Fruit fly (Drosophila melanogaster) whole organism, embryonic: ENCODE measurements around the gene nAChRalpha7.

Source experiments
- Blimp-1 ChIP-seq: fragments of 200-800 bp; sonication (Bioruptor generic); optimal IDR thresholded peaks from 3 replicates; lab custom pipeline; 2018; ENCODE audit warnings: missing biosample characterization, missing genetic modification characterization, mild to moderate bottlenecking, moderate library complexity, missing genetic modification reagents
- BtbVII ChIP-seq: fragments of 200-800 bp; sonication (Bioruptor generic); optimal IDR thresholded peaks from 3 replicates; lab custom pipeline; 2017; ENCODE audit warnings: missing biosample characterization, mild to moderate bottlenecking, missing genetic modification characterization
- Bteb2 ChIP-seq: fragments of 200-800 bp; sonication (Bioruptor generic); optimal IDR thresholded peaks from 2 replicates; lab custom pipeline; 2016; ENCODE audit warnings: missing biosample characterization, missing genetic modification characterization
- C15 ChIP-seq: fragments of 200-800 bp; sonication (Bioruptor generic); IDR thresholded peaks from 3 replicates; pipeline ENCODE4 v1.3.6; 2022; ENCODE audit warnings: missing biosample characterization, missing genetic modification characterization
- CG10654 ChIP-seq: fragments of 200-800 bp; sonication (Bioruptor generic); optimal IDR thresholded peaks from 2 replicates; lab custom pipeline; 2016; ENCODE audit warnings: missing biosample characterization, missing genetic modification characterization
- CG14050 ChIP-seq: fragments of 200-800 bp; sonication (Bioruptor generic); IDR thresholded peaks from 3 replicates; pipeline ENCODE4 v1.3.6; 2022; ENCODE audit warnings: missing biosample characterization, missing genetic modification characterization
- CG14860 ChIP-seq: fragments of 200-800 bp; sonication (Bioruptor generic); IDR thresholded peaks from 3 replicates; pipeline ENCODE4 v1.3.6; 2022; ENCODE audit warnings: missing biosample characterization, missing genetic modification characterization; ENCODE audit not compliant: partially characterized antibody
- CG17612 ChIP-seq: fragments of 200-800 bp; sonication (Bioruptor generic); IDR thresholded peaks from 2 replicates; pipeline ENCODE4 v1.3.6; 2022; ENCODE audit warnings: missing biosample characterization, missing genetic modification characterization
- CG18599 ChIP-seq: fragments of 200-800 bp; sonication (Bioruptor generic); optimal IDR thresholded peaks from 3 replicates; lab custom pipeline; 2017; ENCODE audit warnings: missing biosample characterization, missing genetic modification characterization, mild to moderate bottlenecking, moderate library complexity, missing genetic modification reagents
- CG2712 ChIP-seq: fragments of 200-800 bp; optimal IDR thresholded peaks from 3 replicates; lab custom pipeline; 2019; ENCODE audit warnings: missing biosample characterization, mild to moderate bottlenecking, missing genetic modification characterization, moderate library complexity
- CG32772 ChIP-seq: fragments of 200-800 bp; sonication (Bioruptor generic); IDR thresholded peaks from 2 replicates; pipeline ENCODE4 v1.3.6; 2022; ENCODE audit warnings: missing biosample characterization, missing genetic modification characterization
- CG34422 ChIP-seq: fragments of 200-800 bp; sonication (Bioruptor generic); IDR thresholded peaks from 3 replicates; pipeline ENCODE4 v1.3.6; 2022; ENCODE audit warnings: missing biosample characterization, missing genetic modification characterization
- CG42726 ChIP-seq: fragments of 200-800 bp; sonication (Bioruptor generic); IDR thresholded peaks from 2 replicates; pipeline ENCODE4 v1.3.6; 2022; ENCODE audit warnings: missing biosample characterization, missing genetic modification characterization; ENCODE audit not compliant: partially characterized antibody
- CG4360 ChIP-seq: fragments of 200-800 bp; sonication (Bioruptor generic); IDR thresholded peaks from 2 replicates; pipeline ENCODE4 v1.3.6; 2022; ENCODE audit warnings: missing biosample characterization, missing genetic modification characterization
- CG5245 ChIP-seq: fragments of 200-800 bp; sonication (Bioruptor generic); optimal IDR thresholded peaks from 3 replicates; lab custom pipeline; 2016; ENCODE audit warnings: missing biosample characterization, missing genetic modification characterization
- CG5953 ChIP-seq: fragments of 200-800 bp; sonication (Bioruptor generic); IDR thresholded peaks from 2 replicates; pipeline ENCODE4 v1.3.6; 2022; ENCODE audit warnings: missing biosample characterization, missing genetic modification characterization
- CG6175 ChIP-seq: fragments of 200-800 bp; sonication (Bioruptor generic); IDR thresholded peaks from 3 replicates; pipeline ENCODE4 v1.3.6; 2022; ENCODE audit warnings: missing biosample characterization, missing genetic modification characterization
- CG6765 ChIP-seq: fragments of 200-800 bp; sonication (Bioruptor generic); optimal IDR thresholded peaks from 3 replicates; lab custom pipeline; 2017; ENCODE audit warnings: missing biosample characterization, mild to moderate bottlenecking, missing genetic modification characterization
- CG8359 ChIP-seq: fragments of 200-800 bp; sonication (Bioruptor generic); optimal IDR thresholded peaks from 2 replicates; lab custom pipeline; 2017; ENCODE audit warnings: missing biosample characterization, mild to moderate bottlenecking, missing genetic modification characterization, borderline replicate concordance
- CG9437 ChIP-seq: fragments of 200-800 bp; sonication (Bioruptor generic); optimal IDR thresholded peaks from 2 replicates; lab custom pipeline; 2018; ENCODE audit warnings: missing biosample characterization, mild to moderate bottlenecking, missing genetic modification characterization
- CG9727 ChIP-seq: fragments of 200-800 bp; sonication (Bioruptor generic); optimal IDR thresholded peaks from 3 replicates; lab custom pipeline; 2017; ENCODE audit warnings: missing biosample characterization, mild to moderate bottlenecking, missing genetic modification characterization
- CG9817 ChIP-seq: fragments of 200-800 bp; sonication (Bioruptor generic); optimal IDR thresholded peaks from 2 replicates; lab custom pipeline; 2018; ENCODE audit warnings: missing biosample characterization, mild to moderate bottlenecking, missing genetic modification characterization, moderate library complexity
- D ChIP-seq, 2 experiments: fragments of 200-800 bp in 1 of 2; fragments of >200 bp in 1 of 2; sonication (Bioruptor generic) in 1 of 2; optimal IDR thresholded peaks; 2 replicates in 1 of 2; 3 replicates in 1 of 2; lab custom pipeline; 2017; ENCODE audit warnings: mild to moderate bottlenecking in 1 of 2, missing biosample characterization in 1 of 2, missing genetic modification characterization in 1 of 2, missing genetic modification reagents in 1 of 2
- Dad ChIP-seq: fragments of 200-800 bp; sonication (Bioruptor generic); optimal IDR thresholded peaks from 3 replicates; lab custom pipeline; 2016; ENCODE audit warnings: missing biosample characterization, missing genetic modification characterization
- Dip3 ChIP-seq: fragments of 200-800 bp; sonication (Bioruptor generic); optimal IDR thresholded peaks from 3 replicates; lab custom pipeline; 2016; ENCODE audit warnings: missing biosample characterization, missing genetic modification characterization
- Doc3 ChIP-seq: fragments of 200-800 bp; sonication (Bioruptor generic); IDR thresholded peaks from 3 replicates; pipeline ENCODE4 v1.3.6; 2022; ENCODE audit warnings: missing biosample characterization, missing genetic modification characterization; ENCODE audit not compliant: partially characterized antibody
- Eip74EF ChIP-seq, 2 experiments: fragments of 200-800 bp in 1 of 2; fragments of >200 bp in 1 of 2; sonication (Bioruptor generic) in 1 of 2; optimal IDR thresholded peaks; 2 replicates each; lab custom pipeline; 2017 to 2019; ENCODE audit warnings: missing biosample characterization in 2 of 2, missing genetic modification characterization in 2 of 2, mild to moderate bottlenecking in 1 of 2, moderate library complexity in 1 of 2
- Myb ChIP-seq: fragments of 200-800 bp; sonication (Bioruptor generic); optimal IDR thresholded peaks from 2 replicates; lab custom pipeline; 2016; ENCODE audit warnings: missing biosample characterization, missing genetic modification characterization
- NC2α ChIP-seq: fragments of 200-800 bp; sonication (Bioruptor generic); optimal IDR thresholded peaks from 2 replicates; lab custom pipeline; 2016; ENCODE audit warnings: missing biosample characterization, missing genetic modification characterization
- Nf-YA ChIP-seq: fragments of 200-800 bp; sonication (Bioruptor generic); IDR thresholded peaks from 2 replicates; pipeline ENCODE4 v1.3.6; 2022; ENCODE audit warnings: missing biosample characterization, missing genetic modification characterization
- Nf-YC ChIP-seq: fragments of 200-800 bp; optimal IDR thresholded peaks from 3 replicates; lab custom pipeline; 2019; ENCODE audit warnings: missing biosample characterization, mild to moderate bottlenecking, missing genetic modification characterization, moderate library complexity
- Rfx ChIP-seq: fragments of 200-800 bp; sonication (Bioruptor generic); IDR thresholded peaks from 2 replicates; pipeline ENCODE4 v1.3.6; 2022; ENCODE audit warnings: missing biosample characterization, missing genetic modification characterization
- Sox102F ChIP-seq: fragments of 200-800 bp; sonication (Bioruptor generic); optimal IDR thresholded peaks from 2 replicates; lab custom pipeline; 2018; ENCODE audit warnings: missing biosample characterization, mild to moderate bottlenecking, missing genetic modification characterization, moderate library complexity
- az2 ChIP-seq: fragments of 200-800 bp; sonication (Bioruptor generic); optimal IDR thresholded peaks from 3 replicates; lab custom pipeline; 2016; ENCODE audit warnings: missing biosample characterization, missing genetic modification characterization
- crp ChIP-seq, 2 experiments: fragments of 200-800 bp; sonication (Bioruptor generic); optimal IDR thresholded peaks; 2 replicates in 1 of 2; 3 replicates in 1 of 2; lab custom pipeline; 2017; ENCODE audit warnings: missing biosample characterization in 2 of 2, missing genetic modification characterization in 2 of 2, mild to moderate bottlenecking in 1 of 2, moderate library complexity in 1 of 2
- dimm ChIP-seq: fragments of 200-800 bp; sonication (Bioruptor generic); IDR thresholded peaks from 2 replicates; pipeline ENCODE4 v1.3.6; 2022; ENCODE audit warnings: missing biosample characterization, missing genetic modification characterization
- dysf ChIP-seq: fragments of 200-800 bp; sonication (Bioruptor generic); IDR thresholded peaks from 3 replicates; pipeline ENCODE4 v1.3.6; 2022; ENCODE audit warnings: missing biosample characterization, missing genetic modification characterization
- esg ChIP-seq: fragments of 200-800 bp; sonication (Bioruptor generic); conservative IDR thresholded peaks from 2 replicates; pipeline ENCODE4 v1.3.6; 2022; ENCODE audit warnings: missing biosample characterization, missing genetic modification characterization
- grn ChIP-seq: fragments of 200-800 bp; sonication (Bioruptor generic); optimal IDR thresholded peaks from 3 replicates; lab custom pipeline; 2017; ENCODE audit warnings: missing biosample characterization, missing genetic modification characterization
- kay ChIP-seq: fragments of 200-800 bp; sonication (Bioruptor generic); optimal IDR thresholded peaks from 2 replicates; lab custom pipeline; 2016; ENCODE audit warnings: missing biosample characterization, missing genetic modification characterization
- lola ChIP-seq, 3 experiments: fragments of >200 bp in 2 of 3; fragments of 200-800 bp in 1 of 3; sonication (Bioruptor generic) in 1 of 3; optimal IDR thresholded peaks; 2 replicates each; lab custom pipeline; 2017 to 2019; ENCODE audit warnings: missing biosample characterization in 3 of 3, missing genetic modification characterization in 3 of 3, mild to moderate bottlenecking in 1 of 3, moderate library complexity in 1 of 3
- peb ChIP-seq: fragments of 200-800 bp; sonication (Bioruptor generic); IDR thresholded peaks from 2 replicates; pipeline ENCODE4 v1.3.6; 2022; ENCODE audit warnings: missing biosample characterization, missing genetic modification characterization
- pho ChIP-seq: fragments of 200-800 bp; sonication (Bioruptor generic); optimal IDR thresholded peaks from 2 replicates; lab custom pipeline; 2016; ENCODE audit warnings: missing biosample characterization, missing genetic modification characterization
- sc ChIP-seq, 3 experiments: fragments of >200 bp in 2 of 3; fragments of 200-800 bp in 1 of 3; sonication (Bioruptor generic) in 1 of 3; optimal IDR thresholded peaks; 2 replicates in 2 of 3; 3 replicates in 1 of 3; lab custom pipeline; 2017; ENCODE audit warnings: mild to moderate bottlenecking in 1 of 3, missing biosample characterization in 1 of 3, missing genetic modification characterization in 1 of 3, missing genetic modification reagents in 1 of 3
- sd ChIP-seq: fragments of 200-800 bp; sonication (Bioruptor generic); optimal IDR thresholded peaks from 3 replicates; lab custom pipeline; 2018; ENCODE audit warnings: missing biosample characterization, mild to moderate bottlenecking, missing genetic modification characterization, moderate library complexity
- sr ChIP-seq: fragments of 200-800 bp; sonication (Bioruptor generic); IDR thresholded peaks from 3 replicates; pipeline ENCODE4 v1.3.6; 2022; ENCODE audit warnings: missing biosample characterization, missing genetic modification characterization
- tin ChIP-seq: fragments of 200-800 bp; sonication (Bioruptor generic); optimal IDR thresholded peaks from 3 replicates; lab custom pipeline; 2016; ENCODE audit warnings: missing biosample characterization, missing genetic modification characterization
- twi ChIP-seq: fragments of 200-800 bp; optimal IDR thresholded peaks from 2 replicates; lab custom pipeline; 2019; ENCODE audit warnings: missing biosample characterization, mild to moderate bottlenecking, missing genetic modification characterization, moderate library complexity
- unc-4 ChIP-seq: fragments of 200-800 bp; sonication (Bioruptor generic); IDR thresholded peaks from 2 replicates; pipeline ENCODE4 v1.3.6; 2022; ENCODE audit warnings: missing biosample characterization, missing genetic modification characterization; ENCODE audit not compliant: partially characterized antibody
- wor ChIP-seq: fragments of 200-800 bp; sonication (Bioruptor generic); IDR thresholded peaks from 2 replicates; pipeline ENCODE4 v1.3.6; 2022; ENCODE audit warnings: missing biosample characterization, missing genetic modification characterization

The nAChRalpha7 gene

DNA sequence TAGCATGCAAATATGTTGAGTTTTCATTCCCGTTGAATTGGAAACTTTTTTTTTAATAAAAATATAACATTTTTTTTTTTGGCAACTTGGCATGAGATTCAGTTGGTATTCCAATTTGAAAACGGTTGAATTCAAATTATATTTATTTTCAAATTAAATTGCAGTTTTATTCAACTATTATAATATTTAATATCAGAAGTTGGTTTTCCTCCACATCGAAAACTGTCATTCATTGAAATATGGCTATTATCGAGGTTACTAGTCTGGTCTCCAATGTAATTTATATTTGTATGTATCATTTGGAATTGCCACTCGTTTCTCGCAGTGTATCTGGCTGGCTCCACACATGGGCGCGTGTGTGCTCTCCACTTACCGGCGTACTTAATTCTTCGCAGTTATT lies 21.6 kb upstream of the nAChRalpha7 start (continued):
- no peak for TF ChIP-seq unc-4 (GFP tag; lab: Robert Waterston, UW)
- TF ChIP-seq CG34422 (GFP tag; lab: Robert Waterston, UW): no peak
- no peak for TF ChIP-seq CG8359 (GFP tag; lab: Kevin White, UChicago)
- no peak for TF ChIP-seq Myb (GFP tag; lab: Kevin White, UChicago)
- no peak for TF ChIP-seq Nf-YC
- peak; percentile 47 for TF ChIP-seq CG2712 (tag; lab: Kevin White, UChicago)
- TF ChIP-seq pho (GFP tag; lab: Kevin White, UChicago): no peak
- no peak for TF ChIP-seq Dip3 (GFP tag; lab: Kevin White, UChicago)
- TF ChIP-seq kay (GFP tag; lab: Kevin White, UChicago): no peak
- peak; percentile 31 for TF ChIP-seq Sox102F (GFP tag; lab: Kevin White, UChicago)
- TF ChIP-seq sc (optimal IDR thresholded peaks at IDR 0.05; lab: Kevin White, UChicago): no peak
- no peak for TF ChIP-seq sc (GFP tag; optimal IDR thresholded peaks at IDR 0.05; lab: Kevin White, UChicago)
- peak in 1 of 3 experiments; percentile 40 for TF ChIP-seq lola (GFP tag; optimal IDR thresholded peaks at IDR 0.05; lab: Kevin White, UChicago)
- TF ChIP-seq peb: no peak
- TF ChIP-seq dimm: no peak
- no peak for TF ChIP-seq CG6175 (GFP tag; lab: Robert Waterston, UW)
- TF ChIP-seq Doc3: no peak
- TF ChIP-seq Nf-YA: no peak
- TF ChIP-seq CG14050 (GFP tag; lab: Robert Waterston, UW): no peak
- no peak for TF ChIP-seq Rfx (GFP tag; lab: Robert Waterston, UW)
- peak; percentile 25 for TF ChIP-seq Blimp-1 (GFP tag; lab: Kevin White, UChicago)
- no peak for TF ChIP-seq Eip74EF (GFP tag; optimal IDR thresholded peaks at IDR 0.05; lab: Kevin White, UChicago)
- TF ChIP-seq dysf (GFP tag; lab: Robert Waterston, UW): no peak
- no peak for TF ChIP-seq CG5245 (GFP tag; lab: Kevin White, UChicago)
- no peak for TF ChIP-seq Bteb2
- TF ChIP-seq CG9817 (tag; lab: Kevin White, UChicago): no peak
- no peak for TF ChIP-seq crp (GFP tag; optimal IDR thresholded peaks at IDR 0.05; lab: Kevin White, UChicago)
- TF ChIP-seq CG17612 (GFP tag; lab: Robert Waterston, UW): no peak
- peak; percentile 24 for TF ChIP-seq CG9727
- no peak for TF ChIP-seq CG10654 (GFP tag; lab: Kevin White, UChicago)
- no peak for TF ChIP-seq esg
- no peak for TF ChIP-seq BtbVII
- TF ChIP-seq CG14860 (GFP tag; lab: Robert Waterston, UW): no peak
- no peak for TF ChIP-seq az2
- no peak for TF ChIP-seq Dad (GFP tag; lab: Kevin White, UChicago)
- TF ChIP-seq tin (GFP tag; lab: Kevin White, UChicago): no peak
- no peak for TF ChIP-seq CG42726
- no peak for TF ChIP-seq sd (tag; lab: Kevin White, UChicago)
- no peak for TF ChIP-seq CG9437
- no peak for TF ChIP-seq twi (tag; lab: Kevin White, UChicago)
- TF ChIP-seq CG5953: no peak
- TF ChIP-seq CG6765 (GFP tag; lab: Kevin White, UChicago): no peak
- TF ChIP-seq CG32772 (GFP tag; lab: Robert Waterston, UW): no peak
- TF ChIP-seq C15 (GFP tag; lab: Robert Waterston, UW): no peak
- no peak for TF ChIP-seq grn (GFP tag; lab: Kevin White, UChicago)
- no peak for TF ChIP-seq NC2α
- TF ChIP-seq sr (GFP tag; lab: Robert Waterston, UW): no peak
- no peak for TF ChIP-seq D (optimal IDR thresholded peaks at IDR 0.05; lab: Kevin White, UChicago)
- peak; percentile 6 for TF ChIP-seq D (GFP tag; optimal IDR thresholded peaks at IDR 0.05; lab: Kevin White, UChicago)
- TF ChIP-seq CG4360: no peak
- no peak for TF ChIP-seq wor (GFP tag; lab: Robert Waterston, UW)
- no peak for TF ChIP-seq CG18599 (GFP tag; lab: Kevin White, UChicago)
